Fruit fly (Drosophila melanogaster): ENCODE data around the gene Fdx2.

Fdx2 gene

DNA sequence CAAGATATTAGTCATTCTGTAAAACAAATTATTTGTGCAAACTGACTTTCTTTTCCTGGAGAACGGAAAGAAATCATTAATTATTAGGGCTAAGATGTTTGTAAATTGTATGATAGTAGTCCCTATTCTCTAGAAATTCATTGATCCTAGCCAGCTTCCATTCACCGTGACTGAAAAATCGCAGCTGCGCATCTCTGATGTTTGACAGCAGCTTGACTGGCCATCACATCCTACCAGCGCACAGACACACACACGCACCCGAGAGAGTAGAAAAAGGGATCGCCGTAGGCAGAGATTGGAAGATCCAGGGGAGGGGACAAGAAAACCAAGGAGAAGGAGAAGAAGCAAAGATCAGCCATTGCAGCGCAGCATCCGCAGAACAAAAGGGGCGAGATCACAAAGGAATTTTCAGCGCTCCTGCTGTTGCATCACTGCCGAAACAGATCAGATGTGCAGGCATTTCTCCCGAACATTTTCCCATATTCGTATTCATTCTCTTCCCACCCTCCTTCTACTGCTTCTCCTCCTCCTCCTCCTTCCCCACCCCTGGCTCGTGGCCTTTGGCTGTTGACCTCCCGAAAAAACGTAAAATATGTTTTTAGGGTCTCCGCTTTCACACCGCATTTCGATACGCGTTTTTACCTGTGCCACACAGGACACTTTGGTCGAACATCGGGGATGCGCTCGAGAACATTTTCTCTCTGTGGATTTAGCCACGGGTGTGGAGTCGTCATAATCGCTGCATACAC, 39.2 kb upstream of the Fdx2 start (continued):
- no peak for TF ChIP-seq Blimp-1 (GFP tag; optimal IDR thresholded peaks at IDR 0.05)
- TF ChIP-seq pros (GFP tag; optimal IDR thresholded peaks at IDR 0.05), result peak; percentile 95
- no peak for TF ChIP-seq HHEX (GFP tag; optimal IDR thresholded peaks at IDR 0.05)
- no peak for TF ChIP-seq CG17328 (GFP tag; IDR thresholded peaks at IDR 0.05)
- no peak for TF ChIP-seq CG3847 (GFP tag; IDR thresholded peaks at IDR 0.05)
- no peak for TF ChIP-seq Hand (GFP tag; optimal IDR thresholded peaks at IDR 0.05)
- no peak for TF ChIP-seq CG7745 (tag; optimal IDR thresholded peaks at IDR 0.05)
- peak in 1 of 2 experiments; percentile 0 for TF ChIP-seq Trl (optimal IDR thresholded peaks at IDR 0.05)
- TF ChIP-seq Trl (GFP tag; optimal IDR thresholded peaks at IDR 0.05), result no peak
- TF ChIP-seq psq (GFP tag; optimal IDR thresholded peaks at IDR 0.05), result peak; percentile 74
- no peak for TF ChIP-seq CG9609 (GFP tag; optimal IDR thresholded peaks at IDR 0.05)
- no peak for TF ChIP-seq CG17385 (GFP tag; optimal IDR thresholded peaks at IDR 0.05)
- TF ChIP-seq CG14860 (GFP tag; IDR thresholded peaks at IDR 0.05; ENCODE audit: partially characterized antibody), result no peak
- no peak for TF ChIP-seq stwl (tag; optimal IDR thresholded peaks at IDR 0.05)
- no peak for TF ChIP-seq klu (GFP tag; IDR thresholded peaks at IDR 0.05)
- no peak for TF ChIP-seq CG17829 (tag; optimal IDR thresholded peaks at IDR 0.05)
- TF ChIP-seq Hr78 (GFP tag; optimal IDR thresholded peaks at IDR 0.05), result peak in 1 of 2 experiments; percentile 65
- no peak for TF ChIP-seq CG4854 (GFP tag; optimal IDR thresholded peaks at IDR 0.05)
- TF ChIP-seq Dad (GFP tag; optimal IDR thresholded peaks at IDR 0.05), result no peak
- TF ChIP-seq luna (GFP tag; optimal IDR thresholded peaks at IDR 0.05), result no peak
- TF ChIP-seq CG2116 (GFP tag; optimal IDR thresholded peaks at IDR 0.05), result no peak
- TF ChIP-seq HmgD (GFP tag; optimal IDR thresholded peaks at IDR 0.05), result no peak
- no peak for TF ChIP-seq CG3726 (GFP tag; IDR thresholded peaks at IDR 0.05)
- no peak for TF ChIP-seq CHES-1-like (GFP tag; optimal IDR thresholded peaks at IDR 0.05)
- no peak for TF ChIP-seq CG4282 (GFP tag; optimal IDR thresholded peaks at IDR 0.05)
- TF ChIP-seq Dbx (GFP tag; IDR thresholded peaks at IDR 0.05), result no peak
- TF ChIP-seq CG9797 (GFP tag; optimal IDR thresholded peaks at IDR 0.05), result no peak
- TF ChIP-seq z (GFP tag; IDR thresholded peaks at IDR 0.05), result no peak
- no peak for TF ChIP-seq CG9817 (tag; optimal IDR thresholded peaks at IDR 0.05)
- TF ChIP-seq gsb (GFP tag; IDR thresholded peaks at IDR 0.05), result no peak
- no peak for TF ChIP-seq CG10209 (GFP tag; optimal IDR thresholded peaks at IDR 0.05)
- TF ChIP-seq usp (GFP tag; optimal IDR thresholded peaks at IDR 0.05), result no peak
- no peak for TF ChIP-seq onecut (GFP tag; IDR thresholded peaks at IDR 0.05)
- no peak for TF ChIP-seq nom (GFP tag; optimal IDR thresholded peaks at IDR 0.05)
- no peak for TF ChIP-seq Nf-YC (tag; optimal IDR thresholded peaks at IDR 0.05)
- TF ChIP-seq Dref (GFP tag; IDR thresholded peaks at IDR 0.05), result no peak
- TF ChIP-seq Hmr (GFP tag; optimal IDR thresholded peaks at IDR 0.05), result no peak
- no peak for TF ChIP-seq tgo (GFP tag; IDR thresholded peaks at IDR 0.05)
- TF ChIP-seq caup (GFP tag; optimal IDR thresholded peaks at IDR 0.05; ENCODE audit: severe bottlenecking), result no peak
- no peak for TF ChIP-seq Ada2b (GFP tag; IDR thresholded peaks at IDR 0.05)
- peak; percentile 6 for TF ChIP-seq ftz-f1 (GFP tag; optimal IDR thresholded peaks at IDR 0.05)
- no peak for TF ChIP-seq dmrt99B (tag; optimal IDR thresholded peaks at IDR 0.05)
- no peak for TF ChIP-seq bsh (GFP tag; optimal IDR thresholded peaks at IDR 0.05)
- TF ChIP-seq CG10431 (GFP tag; optimal IDR thresholded peaks at IDR 0.05), result no peak
- TF ChIP-seq CG6175 (GFP tag; IDR thresholded peaks at IDR 0.05), result no peak
- no peak for TF ChIP-seq CG18262 (tag; optimal IDR thresholded peaks at IDR 0.05)
- TF ChIP-seq D (optimal IDR thresholded peaks at IDR 0.05), result peak; percentile 98
- no peak for TF ChIP-seq D (GFP tag; optimal IDR thresholded peaks at IDR 0.05)
- TF ChIP-seq Spps (tag; optimal IDR thresholded peaks at IDR 0.05), result no peak
- no peak for TF ChIP-seq TFAM (GFP tag; optimal IDR thresholded peaks at IDR 0.05)
